Worm (Caenorhabditis elegans) whole organism, L2 larva: ENCODE measurements around the gene F49H12.7.

Experiments used
- R02D3.7 ChIP-seq: fragments of 150-350 bp; optimal IDR thresholded peaks from 2 replicates; lab custom pipeline; 2014; ENCODE audit warnings: missing biosample characterization, missing genetic modification characterization
- dmd-4 ChIP-seq: sonication (generic microtip); optimal IDR thresholded peaks from 2 replicates; lab custom pipeline; 2017; ENCODE audit warnings: missing biosample characterization, missing genetic modification characterization
- elt-1 ChIP-seq: fragments of 150-350 bp; optimal IDR thresholded peaks from 2 replicates; lab custom pipeline; 2014; ENCODE audit warnings: missing biosample characterization, missing genetic modification characterization
- elt-3 ChIP-seq: sonication (generic microtip); optimal IDR thresholded peaks from 2 replicates; lab custom pipeline; 2017; ENCODE audit warnings: missing biosample characterization, missing genetic modification characterization
- nhr-237 ChIP-seq: fragments of 150-350 bp; optimal IDR thresholded peaks from 2 replicates; lab custom pipeline; 2014; ENCODE audit warnings: missing biosample characterization, missing genetic modification characterization
- skn-1 ChIP-seq: sonication (generic microtip); optimal IDR thresholded peaks from 2 replicates; lab custom pipeline; 2017; ENCODE audit warnings: missing biosample characterization, missing genetic modification characterization
- unc-39 ChIP-seq: fragments of 150-350 bp; optimal IDR thresholded peaks from 2 replicates; lab custom pipeline; 2014; ENCODE audit warnings: missing biosample characterization, missing genetic modification characterization

DNA sequence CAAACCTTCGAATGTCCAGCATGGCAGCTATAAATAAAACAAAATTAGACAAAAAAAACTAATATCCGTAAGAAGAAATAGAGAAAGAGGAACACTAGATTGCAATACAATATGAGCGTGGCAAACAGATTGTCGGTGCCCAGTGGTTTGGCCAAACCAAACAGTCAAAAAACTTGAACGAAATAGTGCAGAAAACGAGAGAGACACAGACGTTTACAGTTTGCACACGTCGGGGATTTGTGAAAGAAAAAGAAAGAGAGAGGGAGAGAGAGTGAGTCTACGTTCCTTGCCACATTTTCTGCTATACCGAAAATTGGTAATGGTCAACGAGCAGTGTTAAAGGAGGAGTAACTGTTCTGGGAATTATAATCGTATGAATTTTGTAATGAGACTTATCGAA is 29.7 kb upstream of the F49H12.7 start, which contains the start of gene ergi-1:
- TF ChIP-seq skn-1: no peak
- no peak for TF ChIP-seq R02D3.7
- no peak for TF ChIP-seq dmd-4
- TF ChIP-seq elt-1: no peak
- no peak for TF ChIP-seq nhr-237 (tag; lab: Kevin White, UChicago)
- TF ChIP-seq elt-3 (tag; lab: Kevin White, UChicago): no peak
- no peak for TF ChIP-seq unc-39 (tag; lab: Kevin White, UChicago)
